Fruit fly (Drosophila melanogaster) whole organism, embryonic: ENCODE data around the gene CG9970.

ENCODE experiments used
- Atf-2 ChIP-seq: fragments of 200-800 bp; sonication (Bioruptor generic); optimal IDR thresholded peaks from 2 replicates; lab custom pipeline; 2016; ENCODE audit warnings: missing biosample characterization, missing genetic modification characterization
- CG10462 ChIP-seq: fragments of 200-800 bp; sonication (Bioruptor generic); optimal IDR thresholded peaks from 2 replicates; lab custom pipeline; 2016; ENCODE audit warnings: missing biosample characterization, missing genetic modification characterization
- CG10959 ChIP-seq: fragments of 200-800 bp; sonication (Bioruptor generic); IDR thresholded peaks from 2 replicates; pipeline ENCODE4 v1.3.6; 2022; ENCODE audit warnings: missing biosample characterization, missing genetic modification characterization
- CG10979 ChIP-seq: fragments of 200-800 bp; sonication (Bioruptor generic); optimal IDR thresholded peaks from 2 replicates; lab custom pipeline; 2018; ENCODE audit warnings: missing biosample characterization, mild to moderate bottlenecking, missing genetic modification characterization, moderate library complexity
- CG11456 ChIP-seq: fragments of 200-800 bp; sonication (Bioruptor generic); IDR thresholded peaks from 3 replicates; pipeline ENCODE4 v1.3.6; 2022; ENCODE audit warnings: missing biosample characterization, missing genetic modification characterization
- CG12155 ChIP-seq: fragments of 200-800 bp; sonication (Bioruptor generic); optimal IDR thresholded peaks from 3 replicates; lab custom pipeline; 2016; ENCODE audit warnings: missing biosample characterization, missing genetic modification characterization
- CG12219 ChIP-seq: fragments of 200-800 bp; sonication (Bioruptor generic); optimal IDR thresholded peaks from 3 replicates; lab custom pipeline; 2018; ENCODE audit warnings: missing biosample characterization, mild to moderate bottlenecking, missing genetic modification characterization
- CG12391 ChIP-seq: fragments of 200-800 bp; sonication (Bioruptor generic); optimal IDR thresholded peaks from 3 replicates; lab custom pipeline; 2018; ENCODE audit warnings: missing biosample characterization, mild to moderate bottlenecking, missing genetic modification characterization, moderate library complexity
- CG13123 ChIP-seq: fragments of 200-800 bp; sonication (Bioruptor generic); optimal IDR thresholded peaks from 2 replicates; lab custom pipeline; 2016; ENCODE audit warnings: missing biosample characterization, missing genetic modification characterization
- CG14860 ChIP-seq: fragments of 200-800 bp; sonication (Bioruptor generic); IDR thresholded peaks from 3 replicates; pipeline ENCODE4 v1.3.6; 2022; ENCODE audit warnings: missing biosample characterization, missing genetic modification characterization; ENCODE audit not compliant: partially characterized antibody
- CG15696 ChIP-seq: fragments of 200-800 bp; sonication (Bioruptor generic); optimal IDR thresholded peaks from 2 replicates; lab custom pipeline; 2019; ENCODE audit warnings: missing biosample characterization, mild to moderate bottlenecking, missing genetic modification characterization, moderate library complexity
- CG1602 ChIP-seq: fragments of 200-800 bp; sonication (Bioruptor generic); optimal IDR thresholded peaks from 3 replicates; lab custom pipeline; 2016; ENCODE audit warnings: missing biosample characterization, missing genetic modification characterization
- CG16815 ChIP-seq: fragments of 200-800 bp; sonication (Bioruptor generic); optimal IDR thresholded peaks from 3 replicates; lab custom pipeline; 2017; ENCODE audit warnings: missing biosample characterization, mild to moderate bottlenecking, missing genetic modification characterization
- CG17328 ChIP-seq: fragments of 200-800 bp; sonication (Bioruptor generic); IDR thresholded peaks from 2 replicates; pipeline ENCODE4 v1.3.6; 2022; ENCODE audit warnings: missing biosample characterization, missing genetic modification characterization
- CG17612 ChIP-seq: fragments of 200-800 bp; sonication (Bioruptor generic); IDR thresholded peaks from 2 replicates; pipeline ENCODE4 v1.3.6; 2022; ENCODE audit warnings: missing biosample characterization, missing genetic modification characterization
- CG30431 ChIP-seq: fragments of 200-800 bp; sonication (Bioruptor generic); optimal IDR thresholded peaks from 2 replicates; lab custom pipeline; 2017; ENCODE audit warnings: missing biosample characterization, missing genetic modification characterization
- CG31441 ChIP-seq: fragments of 200-800 bp; sonication (Bioruptor generic); IDR thresholded peaks from 2 replicates; pipeline ENCODE4 v1.3.6; 2022; ENCODE audit warnings: missing biosample characterization, missing genetic modification characterization
- CG32772 ChIP-seq: fragments of 200-800 bp; sonication (Bioruptor generic); IDR thresholded peaks from 2 replicates; pipeline ENCODE4 v1.3.6; 2022; ENCODE audit warnings: missing biosample characterization, missing genetic modification characterization
- CG33213 ChIP-seq: fragments of 200-800 bp; sonication (Bioruptor generic); optimal IDR thresholded peaks from 3 replicates; lab custom pipeline; 2016; ENCODE audit warnings: missing biosample characterization, missing genetic modification characterization
- CG5245 ChIP-seq: fragments of 200-800 bp; sonication (Bioruptor generic); optimal IDR thresholded peaks from 3 replicates; lab custom pipeline; 2016; ENCODE audit warnings: missing biosample characterization, missing genetic modification characterization
- CG6689 ChIP-seq: fragments of 200-800 bp; sonication (Bioruptor generic); IDR thresholded peaks from 2 replicates; pipeline ENCODE4 v1.3.6; 2022; ENCODE audit warnings: missing biosample characterization, missing genetic modification characterization
- CG7786 ChIP-seq: fragments of 200-800 bp; sonication (Bioruptor generic); optimal IDR thresholded peaks from 2 replicates; lab custom pipeline; 2016; ENCODE audit warnings: missing biosample characterization, missing genetic modification characterization
- CG7839 ChIP-seq: fragments of 200-800 bp; sonication (Bioruptor generic); optimal IDR thresholded peaks from 3 replicates; lab custom pipeline; 2018; ENCODE audit warnings: missing biosample characterization, mild to moderate bottlenecking, missing genetic modification characterization, moderate library complexity
- CG9876 ChIP-seq: fragments of 200-800 bp; sonication (Bioruptor generic); optimal IDR thresholded peaks from 2 replicates; lab custom pipeline; 2016; ENCODE audit warnings: missing biosample characterization, missing genetic modification characterization
- Dref ChIP-seq: fragments of 200-800 bp; sonication (Bioruptor generic); IDR thresholded peaks from 2 replicates; pipeline ENCODE4 v1.3.6; 2022; ENCODE audit warnings: missing biosample characterization, missing genetic modification characterization
- E2f1 ChIP-seq: fragments of 200-800 bp; sonication (Bioruptor generic); IDR thresholded peaks from 2 replicates; pipeline ENCODE4 v1.3.6; 2022; ENCODE audit warnings: missing biosample characterization, missing genetic modification characterization
- Fer1 ChIP-seq: fragments of 200-800 bp; sonication (Bioruptor generic); optimal IDR thresholded peaks from 2 replicates; lab custom pipeline; 2017; ENCODE audit warnings: missing biosample characterization, mild to moderate bottlenecking, missing genetic modification characterization
- Fer3 ChIP-seq: fragments of 200-800 bp; sonication (Bioruptor generic); optimal IDR thresholded peaks from 2 replicates; lab custom pipeline; 2018; ENCODE audit warnings: missing biosample characterization, mild to moderate bottlenecking, missing genetic modification characterization, moderate library complexity
- HLH4C ChIP-seq: fragments of 200-800 bp; sonication (Bioruptor generic); IDR thresholded peaks from 3 replicates; pipeline ENCODE4 v1.3.6; 2022; ENCODE audit warnings: missing biosample characterization, missing genetic modification characterization; ENCODE audit not compliant: partially characterized antibody
- Hr39 ChIP-seq: fragments of >200 bp; optimal IDR thresholded peaks from 2 replicates; lab custom pipeline; 2017
- MBD-R2 ChIP-seq: fragments of 200-800 bp; sonication (Bioruptor generic); IDR thresholded peaks from 2 replicates; pipeline ENCODE4 v1.3.6; 2022; ENCODE audit warnings: missing biosample characterization, missing genetic modification characterization
- Meics ChIP-seq: fragments of 200-800 bp; sonication (Bioruptor generic); optimal IDR thresholded peaks from 2 replicates; lab custom pipeline; 2017; ENCODE audit warnings: missing biosample characterization, mild to moderate bottlenecking, missing genetic modification characterization
- Taf1 ChIP-seq: fragments of 200-800 bp; sonication (Bioruptor generic); IDR thresholded peaks from 2 replicates; pipeline ENCODE4 v1.3.6; 2022; ENCODE audit warnings: missing biosample characterization, missing genetic modification characterization
- aop ChIP-seq: fragments of 200-800 bp; sonication (Bioruptor generic); IDR thresholded peaks from 2 replicates; pipeline ENCODE4 v1.3.6; 2022; ENCODE audit warnings: missing biosample characterization, missing genetic modification characterization
- bcd ChIP-seq: fragments of 200-800 bp; sonication (Bioruptor generic); optimal IDR thresholded peaks from 2 replicates; lab custom pipeline; 2017; ENCODE audit warnings: missing biosample characterization, mild to moderate bottlenecking, missing genetic modification characterization
- croc ChIP-seq: fragments of 200-800 bp; sonication (Bioruptor generic); conservative IDR thresholded peaks from 3 replicates; pipeline ENCODE4 v1.3.6; 2022; ENCODE audit warnings: missing biosample characterization, missing genetic modification characterization
- cwo ChIP-seq: fragments of 200-800 bp; sonication (Bioruptor generic); optimal IDR thresholded peaks from 3 replicates; lab custom pipeline; 2017; ENCODE audit warnings: missing biosample characterization, missing genetic modification characterization, mild to moderate bottlenecking, moderate library complexity, missing genetic modification reagents
- danr ChIP-seq: fragments of 200-800 bp; sonication (Bioruptor generic); IDR thresholded peaks from 2 replicates; pipeline ENCODE4 v1.3.6; 2022; ENCODE audit warnings: missing biosample characterization, missing genetic modification characterization
- ewg ChIP-seq: fragments of 200-800 bp; sonication (Bioruptor generic); optimal IDR thresholded peaks from 3 replicates; lab custom pipeline; 2017; ENCODE audit warnings: mild to moderate bottlenecking, missing biosample characterization, missing genetic modification reagents, missing genetic modification characterization
- gfzf ChIP-seq: fragments of 200-800 bp; sonication (Bioruptor generic); optimal IDR thresholded peaks from 2 replicates; lab custom pipeline; 2016; ENCODE audit warnings: missing biosample characterization, mild to moderate bottlenecking, missing genetic modification characterization, moderate library complexity
- hth ChIP-seq: fragments of >200 bp; optimal IDR thresholded peaks from 2 replicates; lab custom pipeline; 2017; ENCODE audit warnings: inconsistent platforms
- jumu ChIP-seq: fragments of 200-800 bp; sonication (Bioruptor generic); optimal IDR thresholded peaks from 3 replicates; lab custom pipeline; 2016; ENCODE audit warnings: missing biosample characterization, missing genetic modification characterization
- lab ChIP-seq: fragments of 200-800 bp; sonication (Bioruptor generic); optimal IDR thresholded peaks from 3 replicates; lab custom pipeline; 2017; ENCODE audit warnings: missing biosample characterization, missing genetic modification characterization, mild to moderate bottlenecking, moderate library complexity, missing genetic modification reagents
- lilli ChIP-seq: fragments of 200-800 bp; sonication (Bioruptor generic); optimal IDR thresholded peaks from 3 replicates; lab custom pipeline; 2016; ENCODE audit warnings: missing biosample characterization, missing genetic modification characterization
- lola ChIP-seq, 3 experiments: fragments of >200 bp in 2 of 3; fragments of 200-800 bp in 1 of 3; sonication (Bioruptor generic) in 1 of 3; optimal IDR thresholded peaks; 2 replicates each; lab custom pipeline; 2017 to 2019; ENCODE audit warnings: missing biosample characterization in 3 of 3, missing genetic modification characterization in 3 of 3, mild to moderate bottlenecking in 1 of 3, moderate library complexity in 1 of 3
- nau ChIP-seq: fragments of 200-800 bp; sonication (Bioruptor generic); optimal IDR thresholded peaks from 3 replicates; lab custom pipeline; 2017; ENCODE audit warnings: missing biosample characterization, mild to moderate bottlenecking, missing genetic modification characterization, missing genetic modification reagents
- nmo ChIP-seq: fragments of 200-800 bp; sonication (Bioruptor generic); optimal IDR thresholded peaks from 2 replicates; lab custom pipeline; 2018; ENCODE audit warnings: missing biosample characterization, mild to moderate bottlenecking, missing genetic modification characterization, moderate library complexity
- pzg ChIP-seq: fragments of 200-800 bp; sonication (Bioruptor generic); optimal IDR thresholded peaks from 3 replicates; lab custom pipeline; 2018; ENCODE audit warnings: missing biosample characterization, mild to moderate bottlenecking, missing genetic modification characterization, moderate library complexity
- schlank ChIP-seq: fragments of 200-800 bp; sonication (Bioruptor generic); optimal IDR thresholded peaks from 2 replicates; lab custom pipeline; 2018; ENCODE audit warnings: missing biosample characterization, mild to moderate bottlenecking, missing genetic modification characterization
- so ChIP-seq: fragments of 200-800 bp; sonication (Bioruptor generic); IDR thresholded peaks from 3 replicates; pipeline ENCODE4 v1.3.6; 2022; ENCODE audit warnings: missing biosample characterization, missing genetic modification characterization
- tio ChIP-seq: fragments of 200-800 bp; sonication (Bioruptor generic); optimal IDR thresholded peaks from 2 replicates; lab custom pipeline; 2017; ENCODE audit warnings: missing biosample characterization, missing genetic modification characterization, inconsistent platforms
- trh ChIP-seq: fragments of 200-800 bp; sonication (Bioruptor generic); optimal IDR thresholded peaks from 2 replicates; lab custom pipeline; 2016; ENCODE audit warnings: missing biosample characterization, missing genetic modification characterization
- wdn ChIP-seq: fragments of 200-800 bp; sonication (Bioruptor generic); IDR thresholded peaks from 2 replicates; pipeline ENCODE4 v1.3.6; 2022; ENCODE audit warnings: missing biosample characterization, missing genetic modification characterization

The CG9970 gene

DNA sequence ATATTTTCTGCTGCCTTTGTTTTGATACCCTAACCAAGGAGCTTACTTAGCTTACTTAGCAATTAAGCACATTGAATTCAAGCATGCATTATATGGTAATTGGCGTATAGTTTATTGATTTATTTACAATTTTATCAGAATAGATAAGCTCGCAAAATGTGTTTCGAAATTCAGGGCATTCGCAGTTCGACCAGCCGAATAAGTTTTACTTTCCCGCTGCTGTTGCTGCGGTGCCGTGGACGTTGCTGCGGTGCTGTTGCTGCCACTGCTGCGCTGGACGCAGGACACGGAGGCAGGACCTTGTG lies 36.7 kb downstream of the CG9970 start (continued):
- TF ChIP-seq so (GFP tag; lab: Robert Waterston, UW) (no peak), CG5245 (GFP tag; lab: Kevin White, UChicago) (peak; percentile 24), Taf1 (GFP tag; lab: Robert Waterston, UW) (no peak), Hr39 (lab: Kevin White, UChicago) (no peak), CG6689 (peak; percentile 62), lilli (GFP tag; lab: Kevin White, UChicago) (no peak), croc (GFP tag; lab: Robert Waterston, UW) (peak; percentile 42), CG12219 (no peak), MBD-R2 (GFP tag; lab: Robert Waterston, UW) (no peak), pzg (GFP tag; lab: Kevin White, UChicago) (no peak), CG9876 (GFP tag; lab: Kevin White, UChicago) (no peak), bcd (GFP tag; lab: Kevin White, UChicago) (peak; percentile 28), Fer1 (GFP tag; lab: Kevin White, UChicago) (no peak), CG32772 (GFP tag; lab: Robert Waterston, UW) (peak; percentile 62), Meics (GFP tag; lab: Kevin White, UChicago) (no peak), nmo (no peak), CG10959 (peak; percentile 56; the same call in 1 of the 2 replicates), ewg (GFP tag; lab: Kevin White, UChicago) (no peak), CG33213 (GFP tag; lab: Kevin White, UChicago) (no peak), CG10979 (peak; percentile 68), CG15696 (peak; percentile 33), gfzf (GFP tag; lab: Kevin White, UChicago) (no peak), danr (no peak), lab (peak; percentile 28), E2f1 (GFP tag; lab: Robert Waterston, UW) (peak; percentile 33), lola (GFP tag; optimal IDR thresholded peaks at IDR 0.05; lab: Kevin White, UChicago) (no peak), cwo (GFP tag; lab: Kevin White, UChicago) (no peak), jumu (GFP tag; lab: Kevin White, UChicago) (no peak), CG31441 (GFP tag; lab: Robert Waterston, UW) (peak; percentile 44; the same call in 1 of the 2 replicates), CG7839 (tag; lab: Kevin White, UChicago) (peak; percentile 49), Dref (no peak), Fer3 (tag; lab: Kevin White, UChicago) (no peak), Atf-2 (GFP tag; lab: Kevin White, UChicago) (no peak), CG1602 (GFP tag; lab: Kevin White, UChicago) (no peak), aop (GFP tag; lab: Robert Waterston, UW) (no peak), CG12391 (no peak), CG12155 (GFP tag; lab: Kevin White, UChicago) (no peak), CG30431 (GFP tag; lab: Kevin White, UChicago) (no peak), CG16815 (no peak), CG17612 (no peak), schlank (no peak), CG7786 (GFP tag; lab: Kevin White, UChicago) (no peak), tio (GFP tag; lab: Kevin White, UChicago) (no peak), CG10462 (GFP tag; lab: Kevin White, UChicago) (no peak), CG14860 (no peak), CG17328 (GFP tag; lab: Robert Waterston, UW) (no peak), wdn (GFP tag; lab: Robert Waterston, UW) (no peak), hth (lab: Kevin White, UChicago) (no peak), HLH4C (GFP tag; lab: Robert Waterston, UW) (no peak), CG11456 (GFP tag; lab: Robert Waterston, UW) (peak; percentile 31; the same call in 1 of the 3 replicates), trh (GFP tag; lab: Kevin White, UChicago) (no peak), CG13123 (no peak), nau (GFP tag; lab: Kevin White, UChicago) (no peak)
